Worm (Caenorhabditis elegans) whole organism, L4 larva: Measurements from ENCODE around the gene snpn-1.

Experiments used
- duxl-1 ChIP-seq: sonication (generic microtip); optimal IDR thresholded peaks from 2 replicates; lab custom pipeline; 2016; ENCODE audit warnings: mild to moderate bottlenecking, missing genetic modification characterization, moderate library complexity, missing compliant biosample characterization; ENCODE audit not compliant: poor library complexity
- lin-15B ChIP-seq: fragments of 150-350 bp; sonication (generic microtip); optimal IDR thresholded peaks from 3 replicates; lab custom pipeline; 2014; ENCODE audit warnings: missing biosample characterization, missing genetic modification characterization
- nhr-76 ChIP-seq: fragments of 150-350 bp; optimal IDR thresholded peaks from 2 replicates; lab custom pipeline; 2014; ENCODE audit warnings: missing biosample characterization, missing genetic modification characterization
- snpc-4 ChIP-seq: fragments of 150-350 bp; optimal IDR thresholded peaks from 2 replicates; lab custom pipeline; 2014; ENCODE audit warnings: missing biosample characterization, missing genetic modification characterization
- unc-39 ChIP-seq: sonication (generic microtip); optimal IDR thresholded peaks from 2 replicates; lab custom pipeline; 2017; ENCODE audit warnings: missing biosample characterization, missing genetic modification characterization
- ztf-11 ChIP-seq: fragments of 150-350 bp; optimal IDR thresholded peaks from 2 replicates; lab custom pipeline; 2014; ENCODE audit warnings: missing biosample characterization, missing genetic modification characterization

ce11 chrIV:5121995-5122394 lies 31.2 kb upstream of the snpn-1 start, which contains the start of gene tkr-3:
- TF ChIP-seq unc-39 (tag; lab: Kevin White, UChicago) (no peak), snpc-4 (tag; lab: Kevin White, UChicago) (no peak), nhr-76 (tag; lab: Kevin White, UChicago) (no peak), lin-15B (tag; lab: Kevin White, UChicago) (no peak), ztf-11 (tag; lab: Kevin White, UChicago) (no peak), duxl-1 (tag; lab: Kevin White, UChicago) (no peak)
